Worm (Caenorhabditis elegans) whole organism, mixed stage, embryonic: ENCODE results near the gene C36C9.11.

Experiments used
- M03D4.4 ChIP-seq: sonication (generic microtip); optimal IDR thresholded peaks from 2 replicates; lab custom pipeline; 2017; ENCODE audit warnings: mild to moderate bottlenecking, missing genetic modification characterization, missing compliant biosample characterization
- bed-3 ChIP-seq: fragments of 200-800 bp; sonication (Bioruptor generic); optimal IDR thresholded peaks from 3 replicates; lab custom pipeline; 2018; ENCODE audit warnings: mild to moderate bottlenecking, missing genetic modification characterization, moderate library complexity, missing compliant biosample characterization
- blmp-1 ChIP-seq: fragments of 150-350 bp; optimal IDR thresholded peaks from 2 replicates; lab custom pipeline; 2014; ENCODE audit warnings: missing biosample characterization, missing genetic modification characterization
- ceh-83 ChIP-seq: fragments of 200-800 bp; sonication (Bioruptor generic); optimal IDR thresholded peaks from 2 replicates; lab custom pipeline; 2018; ENCODE audit warnings: mild to moderate bottlenecking, missing genetic modification characterization, missing compliant biosample characterization
- ces-1 ChIP-seq: fragments of 150-350 bp; optimal IDR thresholded peaks from 2 replicates; lab custom pipeline; 2014; ENCODE audit warnings: missing biosample characterization, missing genetic modification reagents, missing genetic modification characterization
- cnd-1 ChIP-seq: fragments of 200-800 bp; sonication (Bioruptor generic); optimal IDR thresholded peaks from 2 replicates; lab custom pipeline; 2018; ENCODE audit warnings: mild to moderate bottlenecking, missing genetic modification characterization, missing compliant biosample characterization
- drap-1 ChIP-seq: fragments of 200-800 bp; sonication (Bioruptor generic); optimal IDR thresholded peaks from 3 replicates; lab custom pipeline; 2018; ENCODE audit warnings: mild to moderate bottlenecking, missing genetic modification characterization, missing compliant biosample characterization
- elt-1 ChIP-seq: sonication (generic microtip); optimal IDR thresholded peaks from 2 replicates; lab custom pipeline; 2017; ENCODE audit warnings: missing genetic modification characterization, mild to moderate bottlenecking, missing compliant biosample characterization, antibody characterized with exemption, moderate library complexity, borderline replicate concordance; ENCODE audit not compliant: insufficient read depth
- elt-3 ChIP-seq: fragments of 150-350 bp; optimal IDR thresholded peaks from 2 replicates; lab custom pipeline; 2014; ENCODE audit warnings: missing biosample characterization, missing genetic modification characterization
- flh-1 ChIP-seq: fragments of 200-800 bp; sonication (Bioruptor generic); optimal IDR thresholded peaks from 2 replicates; lab custom pipeline; 2018; ENCODE audit warnings: mild to moderate bottlenecking, missing genetic modification characterization, moderate library complexity, missing compliant biosample characterization
- ham-2 ChIP-seq: fragments of 200-800 bp; sonication (Bioruptor generic); optimal IDR thresholded peaks from 2 replicates; lab custom pipeline; 2018; ENCODE audit warnings: mild to moderate bottlenecking, missing genetic modification characterization, missing compliant biosample characterization
- hlh-1 ChIP-seq: fragments of 150-350 bp; optimal IDR thresholded peaks from 2 replicates; lab custom pipeline; 2014; ENCODE audit warnings: missing biosample characterization, missing genetic modification reagents, missing genetic modification characterization
- lin-13 ChIP-seq: fragments of 150-350 bp; optimal IDR thresholded peaks from 2 replicates; lab custom pipeline; 2014; ENCODE audit warnings: missing biosample characterization, missing genetic modification characterization
- lin-32 ChIP-seq: fragments of 200-800 bp; sonication (Bioruptor generic); optimal IDR thresholded peaks from 2 replicates; lab custom pipeline; 2018; ENCODE audit warnings: mild to moderate bottlenecking, missing genetic modification characterization, missing compliant biosample characterization
- lsy-2 ChIP-seq: fragments of 150-350 bp; optimal IDR thresholded peaks from 2 replicates; lab custom pipeline; 2014; ENCODE audit warnings: missing biosample characterization, missing genetic modification characterization
- mab-5 ChIP-seq: fragments of 150-350 bp; optimal IDR thresholded peaks from 2 replicates; lab custom pipeline; 2014; ENCODE audit warnings: missing biosample characterization, missing genetic modification characterization
- mep-1 ChIP-seq: fragments of 150-350 bp; optimal IDR thresholded peaks from 2 replicates; lab custom pipeline; 2017; ENCODE audit warnings: missing biosample characterization, missing genetic modification reagents, missing genetic modification characterization, inconsistent platforms
- mls-2 ChIP-seq: sonication (generic microtip); optimal IDR thresholded peaks from 2 replicates; lab custom pipeline; 2016; ENCODE audit warnings: mild to moderate bottlenecking, missing genetic modification characterization, moderate library complexity, missing compliant biosample characterization
- nhr-12 ChIP-seq: fragments of 150-350 bp; optimal IDR thresholded peaks from 2 replicates; lab custom pipeline; 2014; ENCODE audit warnings: missing biosample characterization, missing genetic modification characterization
- nhr-2 ChIP-seq: fragments of 150-350 bp; optimal IDR thresholded peaks from 2 replicates; lab custom pipeline; 2014; ENCODE audit warnings: missing biosample characterization, missing genetic modification characterization
- nhr-237 ChIP-seq: fragments of 150-350 bp; optimal IDR thresholded peaks from 2 replicates; lab custom pipeline; 2014; ENCODE audit warnings: missing biosample characterization, missing genetic modification characterization
- nhr-28 ChIP-seq: fragments of 150-350 bp; optimal IDR thresholded peaks from 2 replicates; lab custom pipeline; 2014; ENCODE audit warnings: missing biosample characterization, missing genetic modification characterization
- nhr-76 ChIP-seq: sonication (generic microtip); optimal IDR thresholded peaks from 2 replicates; lab custom pipeline; 2017; ENCODE audit warnings: missing biosample characterization, missing genetic modification characterization
- sem-2 ChIP-seq: fragments of 200-800 bp; sonication (Bioruptor generic); optimal IDR thresholded peaks from 2 replicates; lab custom pipeline; 2018; ENCODE audit warnings: mild to moderate bottlenecking, missing genetic modification characterization, missing compliant biosample characterization
- snpc-4 ChIP-seq: fragments of 150-350 bp; optimal IDR thresholded peaks from 2 replicates; lab custom pipeline; 2014; ENCODE audit warnings: missing biosample characterization, missing genetic modification characterization
- sptf-1 ChIP-seq: sonication (generic microtip); optimal IDR thresholded peaks from 2 replicates; lab custom pipeline; 2017; ENCODE audit warnings: mild to moderate bottlenecking, missing genetic modification characterization, moderate library complexity, missing compliant biosample characterization
- tbx-8 ChIP-seq: fragments of 200-800 bp; sonication (Bioruptor generic); optimal IDR thresholded peaks from 2 replicates; lab custom pipeline; 2018; ENCODE audit warnings: mild to moderate bottlenecking, missing genetic modification characterization, moderate library complexity, missing compliant biosample characterization
- unc-120 ChIP-seq: sonication (generic microtip); optimal IDR thresholded peaks from 2 replicates; lab custom pipeline; 2017; ENCODE audit warnings: missing genetic modification characterization, missing compliant biosample characterization; ENCODE audit not compliant: poor library complexity, severe bottlenecking
- unc-39 ChIP-seq: fragments of 150-350 bp; optimal IDR thresholded peaks from 2 replicates; lab custom pipeline; 2014; ENCODE audit warnings: missing biosample characterization, missing genetic modification characterization
- unc-62 ChIP-seq: fragments of 150-350 bp; optimal IDR thresholded peaks from 2 replicates; lab custom pipeline; 2014; ENCODE audit warnings: missing biosample characterization, missing genetic modification reagents, missing genetic modification characterization
- zip-8 ChIP-seq: fragments of 150-350 bp; optimal IDR thresholded peaks from 2 replicates; lab custom pipeline; 2014; ENCODE audit warnings: missing biosample characterization, missing genetic modification characterization
- ztf-11 ChIP-seq: fragments of 150-350 bp; optimal IDR thresholded peaks from 2 replicates; lab custom pipeline; 2014; ENCODE audit warnings: missing biosample characterization, missing genetic modification characterization

Gene C36C9.11

ce11 chrX:1664925-1665324 is 22.3 kb upstream of the C36C9.11 start, which contains the start of gene R09H3.2:
R09H3.2 (minus strand) TSS chrX:1665025.
- TF ChIP-seq nhr-12 (no peak), lin-13 (tag; lab: Kevin White, UChicago) (no peak), drap-1 (GFP tag; lab: Kevin White, UChicago) (no peak), ztf-11 (no peak), ceh-83 (GFP tag; lab: Kevin White, UChicago) (no peak), unc-120 (tag; lab: Kevin White, UChicago) (no peak), zip-8 (tag; lab: Kevin White, UChicago) (no peak), elt-1 (tag; lab: Kevin White, UChicago) (no peak), unc-39 (tag; lab: Kevin White, UChicago) (no peak), unc-62 (GFP tag; lab: Kevin White, UChicago) (no peak), tbx-8 (GFP tag; lab: Kevin White, UChicago) (no peak), mls-2 (no peak), nhr-237 (tag; lab: Kevin White, UChicago) (no peak), ces-1 (GFP tag; lab: Kevin White, UChicago) (no peak), cnd-1 (tag; lab: Kevin White, UChicago) (no peak), elt-3 (no peak), sem-2 (GFP tag; lab: Kevin White, UChicago) (no peak), mep-1 (no peak), ham-2 (GFP tag; lab: Kevin White, UChicago) (no peak)

DNA sequence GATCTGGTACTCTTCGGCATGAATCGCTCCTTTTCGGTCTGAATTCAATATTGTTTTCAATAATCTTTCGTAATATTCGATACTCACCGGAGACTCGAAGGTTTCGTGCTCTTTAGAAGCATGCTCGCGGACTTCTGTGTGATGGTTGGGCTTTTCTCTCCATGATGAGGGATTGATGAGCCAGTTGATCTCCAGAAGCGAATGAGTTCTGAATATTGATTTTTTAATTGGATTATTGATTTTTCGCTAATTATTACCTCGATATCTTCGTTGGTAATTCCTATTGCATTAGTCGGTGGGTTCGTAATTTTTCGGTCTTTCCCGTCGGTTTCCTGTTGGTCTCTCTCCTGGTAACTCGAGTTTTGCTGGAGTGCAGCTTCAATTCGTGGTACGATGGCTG is 20.1 kb upstream of the C36C9.11 start:
- TF ChIP-seq lin-32 (no peak), mab-5 (no peak), mls-2 (no peak), nhr-2 (tag; lab: Kevin White, UChicago) (no peak), sem-2 (GFP tag; lab: Kevin White, UChicago) (no peak), elt-3 (no peak), snpc-4 (tag; lab: Kevin White, UChicago) (no peak), unc-120 (tag; lab: Kevin White, UChicago) (no peak), M03D4.4 (no peak)

DNA sequence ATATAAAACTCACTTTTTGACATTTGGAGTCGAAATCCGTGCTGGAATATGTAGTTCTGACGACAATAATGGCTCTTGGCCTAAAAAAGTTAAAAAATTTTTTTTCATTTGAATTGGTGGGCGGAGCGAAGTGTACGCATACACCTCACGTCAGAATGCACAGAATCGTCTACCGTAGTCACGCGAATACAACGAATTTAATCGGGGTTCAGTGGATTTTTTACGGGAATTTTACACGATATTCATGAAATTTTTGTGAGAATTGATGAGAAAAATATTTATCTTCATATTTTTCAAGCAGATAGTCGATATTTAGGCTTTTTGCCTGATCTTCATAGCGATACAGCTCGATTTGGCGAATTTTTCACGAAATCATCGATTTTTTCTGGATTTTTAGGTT is 18.4 kb upstream of the C36C9.11 start, which contains the start of gene R09H3.3:
Gene R09H3.3, minus strand, starts transcription at position 101 of the 400 bp plus-strand sequence.
- TF ChIP-seq drap-1 (GFP tag; lab: Kevin White, UChicago): no peak
- no peak for TF ChIP-seq unc-39 (tag; lab: Kevin White, UChicago)
- no peak for TF ChIP-seq mab-5
- TF ChIP-seq tbx-8 (GFP tag; lab: Kevin White, UChicago): no peak
- TF ChIP-seq blmp-1 (tag; lab: Kevin White, UChicago): no peak
- no peak for TF ChIP-seq ztf-11
- no peak for TF ChIP-seq nhr-76 (tag; lab: Kevin White, UChicago)
- no peak for TF ChIP-seq nhr-12
- no peak for TF ChIP-seq nhr-28 (tag; lab: Kevin White, UChicago)
- TF ChIP-seq bed-3: no peak
- no peak for TF ChIP-seq snpc-4 (tag; lab: Kevin White, UChicago)
- TF ChIP-seq hlh-1: no peak
- TF ChIP-seq mls-2: no peak
- TF ChIP-seq M03D4.4: no peak
- no peak for TF ChIP-seq ham-2 (GFP tag; lab: Kevin White, UChicago)
- no peak for TF ChIP-seq elt-3

DNA sequence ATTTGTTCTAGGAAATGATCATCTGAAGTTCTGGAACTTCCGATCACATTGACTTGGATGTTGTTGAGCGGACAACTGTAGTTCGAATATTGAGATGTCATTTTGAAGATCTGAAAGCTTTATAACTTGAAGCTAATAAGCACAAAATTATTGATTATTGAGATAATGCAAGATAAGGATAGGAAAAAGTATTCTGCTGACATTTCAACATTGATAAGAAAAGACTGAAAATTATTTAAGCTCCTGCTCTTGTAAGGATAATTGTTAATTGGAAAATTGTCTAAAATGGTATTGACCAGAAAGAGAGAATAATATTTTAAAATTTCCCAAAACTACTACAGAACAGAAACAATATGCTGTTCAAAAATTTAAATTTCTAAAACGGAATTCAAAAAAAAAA is 13.1 kb upstream of the C36C9.11 start, which contains the start of gene tbx-31:
Gene tbx-31, minus strand, starts transcription at position 101 of the 400 bp plus-strand sequence.
- no peak for TF ChIP-seq sptf-1 (tag; lab: Kevin White, UChicago)
- TF ChIP-seq bed-3: no peak
- TF ChIP-seq elt-3: no peak
- no peak for TF ChIP-seq lsy-2 (tag; lab: Kevin White, UChicago)
- TF ChIP-seq nhr-237 (tag; lab: Kevin White, UChicago): no peak
- no peak for TF ChIP-seq nhr-76 (tag; lab: Kevin White, UChicago)

DNA sequence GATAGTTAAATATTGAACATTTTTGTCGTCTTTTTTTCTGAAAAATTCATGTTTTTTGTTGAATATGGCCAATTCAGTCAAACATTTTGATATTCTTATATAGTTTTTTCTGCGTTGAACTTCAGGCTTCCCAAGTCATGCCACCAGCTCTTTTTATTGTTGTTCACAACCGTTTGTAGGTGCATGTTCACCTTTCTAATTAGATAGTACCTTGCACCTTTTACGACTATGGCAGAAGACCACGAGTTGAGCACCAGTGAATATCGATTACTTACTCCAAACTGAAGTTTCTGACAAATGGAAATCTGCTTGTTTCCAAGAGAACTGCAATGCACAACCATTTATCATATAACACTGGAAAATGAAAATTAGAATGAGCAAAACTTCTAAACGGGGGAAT is 11.3 kb upstream of the C36C9.11 start:
- TF ChIP-seq M03D4.4: no peak
- no peak for TF ChIP-seq flh-1
- TF ChIP-seq nhr-237 (tag; lab: Kevin White, UChicago): no peak
- TF ChIP-seq drap-1 (GFP tag; lab: Kevin White, UChicago): no peak
- no peak for TF ChIP-seq nhr-2 (tag; lab: Kevin White, UChicago)
- no peak for TF ChIP-seq mls-2
- no peak for TF ChIP-seq unc-39 (tag; lab: Kevin White, UChicago)
- TF ChIP-seq lin-32: no peak
